Fruit fly (Drosophila melanogaster): ENCODE data around the gene CG5909.

Gene CG5909

dm6 chr3R:27203856-27204255, 42.9 kb downstream of the CG5909 start:
- no peak for TF ChIP-seq CG17801 (GFP tag; optimal IDR thresholded peaks at IDR 0.05; ENCODE audit: partially characterized antibody)

dm6 chr3R:27204694-27205414, 43.9 kb downstream of the CG5909 start:
- TF ChIP-seq CG17801 (GFP tag; optimal IDR thresholded peaks at IDR 0.05; ENCODE audit: partially characterized antibody): no peak

dm6 chr3R:27208724-27209343, 47.9 kb downstream of the CG5909 start:
- TF ChIP-seq CG17801 (GFP tag; optimal IDR thresholded peaks at IDR 0.05; ENCODE audit: partially characterized antibody): no peak

dm6 chr3R:27209561-27210275, 48.8 kb downstream of the CG5909 start:
- TF ChIP-seq CG17801 (GFP tag; optimal IDR thresholded peaks at IDR 0.05; ENCODE audit: partially characterized antibody): no peak
